Worm (Caenorhabditis elegans) whole organism, L4/young adult: ENCODE results near the gene lys-4.

Experiments used
- W03F9.2 ChIP-seq: fragments of 150-350 bp; optimal IDR thresholded peaks from 2 replicates; lab custom pipeline; 2014; ENCODE audit warnings: missing biosample characterization, missing genetic modification characterization
- dao-5 ChIP-seq: sonication (generic microtip); optimal IDR thresholded peaks from 2 replicates; lab custom pipeline; 2016; ENCODE audit warnings: missing genotype, missing genetic modification characterization, moderate library complexity, missing compliant biosample characterization
- him-1 ChIP-seq: sonication (generic microtip); optimal IDR thresholded peaks from 2 replicates; lab custom pipeline; 2016; ENCODE audit warnings: missing genotype, missing genetic modification reagents, missing genetic modification characterization, missing compliant biosample characterization

DNA sequence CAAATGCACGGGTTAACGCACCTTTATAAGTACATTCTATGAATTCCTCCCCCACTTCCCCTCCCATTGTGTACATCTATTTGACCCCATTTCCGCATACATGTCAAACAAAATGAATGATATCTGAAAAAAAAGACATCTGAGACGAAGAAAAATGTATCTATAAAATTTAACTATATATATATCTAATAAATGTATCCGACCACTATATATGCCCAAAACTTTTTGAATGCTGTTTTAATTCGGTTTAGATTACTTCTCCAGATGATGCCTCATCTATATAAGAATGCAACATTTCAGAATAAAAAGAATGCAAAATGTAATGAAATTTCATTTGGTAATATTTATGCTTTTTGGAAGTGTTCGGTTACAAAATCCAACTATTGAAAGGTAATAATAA is 44.5 kb downstream of the lys-4 start, which contains the start of gene rib-1:
- TF ChIP-seq dao-5 (tag; lab: Kevin White, UChicago) (no peak), him-1 (tag; lab: Kevin White, UChicago) (no peak), W03F9.2 (tag; lab: Kevin White, UChicago) (no peak)
